Fruit fly (Drosophila melanogaster): ENCODE results near the gene rdgB.
A peak's percentile ranks its signal among the peaks of the same experiment; 100 is the strongest.

rdgB gene

dm6 chrX:13818841-13819240 is 56.3 kb downstream of the rdgB start:
- TF ChIP-seq CG14711 (tag; optimal IDR thresholded peaks at IDR 0.05), result no peak
- TF ChIP-seq cic (GFP tag; optimal IDR thresholded peaks at IDR 0.05), result no peak
- no peak for TF ChIP-seq tj (GFP tag; optimal IDR thresholded peaks at IDR 0.05)
- TF ChIP-seq CG11617 (GFP tag; optimal IDR thresholded peaks at IDR 0.05), result no peak
- no peak for TF ChIP-seq CG5204 (GFP tag; optimal IDR thresholded peaks at IDR 0.05)
- TF ChIP-seq ovo (GFP tag; optimal IDR thresholded peaks at IDR 0.05), result no peak
- TF ChIP-seq bab1 (GFP tag; optimal IDR thresholded peaks at IDR 0.05), result no peak

- TF ChIP-seq toe (GFP tag; optimal IDR thresholded peaks at IDR 0.05), result no peak
- no peak for TF ChIP-seq kay (GFP tag; ENCODE audit: borderline replicate concordance)
- no peak for TF ChIP-seq CG1620 (GFP tag; optimal IDR thresholded peaks at IDR 0.05)
- no peak for TF ChIP-seq CG14711 (tag; optimal IDR thresholded peaks at IDR 0.05)
- no peak for TF ChIP-seq CG7045 (GFP tag; optimal IDR thresholded peaks at IDR 0.05)
- no peak for TF ChIP-seq Clk (GFP tag; optimal IDR thresholded peaks at IDR 0.05)
- TF ChIP-seq tj (GFP tag; optimal IDR thresholded peaks at IDR 0.05), result no peak
- no peak for TF ChIP-seq pad (GFP tag; optimal IDR thresholded peaks at IDR 0.05)
- no peak for TF ChIP-seq ovo (GFP tag; optimal IDR thresholded peaks at IDR 0.05)
- no peak for TF ChIP-seq cic (GFP tag; optimal IDR thresholded peaks at IDR 0.05)
- TF ChIP-seq CG5204 (GFP tag; optimal IDR thresholded peaks at IDR 0.05), result no peak
Observed at dm6 chrX:13819682-13820081, 57.1 kb downstream of the rdgB start.

dm6 chrX:13820310-13821038 is 57.9 kb downstream of the rdgB start:
- TF ChIP-seq CG33017 (tag; optimal IDR thresholded peaks at IDR 0.05) (no peak), tj (GFP tag; optimal IDR thresholded peaks at IDR 0.05) (no peak), CG1620 (GFP tag; optimal IDR thresholded peaks at IDR 0.05) (no peak), cnc (optimal IDR thresholded peaks at IDR 0.05) (no peak), cic (GFP tag; optimal IDR thresholded peaks at IDR 0.05) (no peak), CG5204 (GFP tag; optimal IDR thresholded peaks at IDR 0.05) (no peak)

- TF ChIP-seq pad (GFP tag; optimal IDR thresholded peaks at IDR 0.05) (peak; percentile 93), CG11617 (GFP tag; optimal IDR thresholded peaks at IDR 0.05) (no peak), Mnt (GFP tag; optimal IDR thresholded peaks at IDR 0.05) (no peak)
Observed at dm6 chrX:13821039-13821774, 58.7 kb downstream of the rdgB start.

- TF ChIP-seq tj (GFP tag; optimal IDR thresholded peaks at IDR 0.05) (peak; percentile 98), pad (GFP tag; optimal IDR thresholded peaks at IDR 0.05) (peak; percentile 45), CG33017 (tag; optimal IDR thresholded peaks at IDR 0.05) (no peak), CG7101 (tag; optimal IDR thresholded peaks at IDR 0.05) (peak; percentile 49), CG5204 (GFP tag; optimal IDR thresholded peaks at IDR 0.05) (no peak), CG14711 (tag; optimal IDR thresholded peaks at IDR 0.05) (peak; percentile 50), CG7045 (GFP tag; optimal IDR thresholded peaks at IDR 0.05) (no peak), kay (GFP tag; ENCODE audit: borderline replicate concordance) (no peak), toe (GFP tag; optimal IDR thresholded peaks at IDR 0.05) (no peak), CG12768 (GFP tag; optimal IDR thresholded peaks at IDR 0.05) (no peak), ovo (GFP tag; optimal IDR thresholded peaks at IDR 0.05) (peak; percentile 29), bab1 (GFP tag; optimal IDR thresholded peaks at IDR 0.05) (peak; percentile 10), CG1620 (GFP tag; optimal IDR thresholded peaks at IDR 0.05) (peak; percentile 23), Crg-1 (GFP tag; optimal IDR thresholded peaks at IDR 0.05) (peak; percentile 7), cic (GFP tag; optimal IDR thresholded peaks at IDR 0.05) (peak; percentile 8), Hr96 (GFP tag; optimal IDR thresholded peaks at IDR 0.05) (no peak), cnc (optimal IDR thresholded peaks at IDR 0.05) (no peak), Mnt (GFP tag; optimal IDR thresholded peaks at IDR 0.05) (peak; percentile 75), Clk (GFP tag; optimal IDR thresholded peaks at IDR 0.05) (no peak), CG11617 (GFP tag; optimal IDR thresholded peaks at IDR 0.05) (no peak)
Observed at dm6 chrX:13821775-13822493, 59.4 kb downstream of the rdgB start, which contains the start of gene Clic. Gene Clic (minus strand): TSS chrX:13822307.

dm6 chrX:13822753-13823152 is 60.2 kb downstream of the rdgB start, which contains the start of gene Nup93-1:
Gene Nup93-1 (plus strand): TSS chrX:13822826.
- TF ChIP-seq Clk (GFP tag; optimal IDR thresholded peaks at IDR 0.05) (no peak), Hr96 (GFP tag; optimal IDR thresholded peaks at IDR 0.05) (no peak), CG7045 (GFP tag; optimal IDR thresholded peaks at IDR 0.05) (no peak), cnc (optimal IDR thresholded peaks at IDR 0.05) (no peak), CG12768 (GFP tag; optimal IDR thresholded peaks at IDR 0.05) (no peak), ovo (GFP tag; optimal IDR thresholded peaks at IDR 0.05) (no peak), Mnt (GFP tag; optimal IDR thresholded peaks at IDR 0.05) (no peak), CG33017 (tag; optimal IDR thresholded peaks at IDR 0.05) (no peak), kay (GFP tag; ENCODE audit: borderline replicate concordance) (no peak), CG11617 (GFP tag; optimal IDR thresholded peaks at IDR 0.05) (no peak), tj (GFP tag; optimal IDR thresholded peaks at IDR 0.05) (no peak), toe (GFP tag; optimal IDR thresholded peaks at IDR 0.05) (no peak), CG14711 (tag; optimal IDR thresholded peaks at IDR 0.05) (no peak), cic (GFP tag; optimal IDR thresholded peaks at IDR 0.05) (no peak), CG5204 (GFP tag; optimal IDR thresholded peaks at IDR 0.05) (no peak), pad (GFP tag; optimal IDR thresholded peaks at IDR 0.05) (no peak), bab1 (GFP tag; optimal IDR thresholded peaks at IDR 0.05) (no peak), Crg-1 (GFP tag; optimal IDR thresholded peaks at IDR 0.05) (no peak), CG7101 (tag; optimal IDR thresholded peaks at IDR 0.05) (no peak)

All from whole organism, adult.